Worm (Caenorhabditis elegans) whole organism, early embryonic: ENCODE results near the gene F09B9.4.

ENCODE experiments used
- ets-7 ChIP-seq: sonication (generic microtip); optimal IDR thresholded peaks from 2 replicates; lab custom pipeline; 2016; ENCODE audit warnings: missing genotype, missing genetic modification characterization, missing compliant biosample characterization
- hmg-4 ChIP-seq: fragments of 200-800 bp; sonication (Bioruptor generic); optimal IDR thresholded peaks from 2 replicates; lab custom pipeline; 2018; ENCODE audit warnings: mild to moderate bottlenecking, missing genetic modification characterization, missing compliant biosample characterization

- no peak for TF ChIP-seq hmg-4 (GFP tag; lab: Kevin White, UChicago)
- no peak for TF ChIP-seq ets-7
These were observed 44.9 kb downstream of the F09B9.4 start, which contains the start of gene sex-1 for ce11 chrX:10205321-10205720.
